1 fruit fly cellular context compared by ENCODE assay signal in genomic region chrX:12242375-12242774, dm6.
A peak's percentile ranks its signal among the peaks of the same experiment; 100 is the strongest.
TF ChIP-seq lines count a peak whose summit lies in the region.

No protein-coding gene starts in this region.

TF ChIP-seq in whole organism, embryonic, 481 proteins besides CTCF, POLR2A, EP300 and RAD21 (continued from another document):
- no peak for TF ChIP-seq Lim3 (GFP tag; IDR thresholded peaks at IDR 0.05; lab: Robert Waterston, UW)
- TF ChIP-seq Sin3A (optimal IDR thresholded peaks at IDR 0.05; lab: Kevin White, UChicago), result no peak
- peak; percentile 64 for TF ChIP-seq sisA (GFP tag; IDR thresholded peaks at IDR 0.05; lab: Robert Waterston, UW)
- TF ChIP-seq bab2 (GFP tag; optimal IDR thresholded peaks at IDR 0.05; lab: Kevin White, UChicago), result no peak
- TF ChIP-seq Gsc (GFP tag; IDR thresholded peaks at IDR 0.05; lab: Robert Waterston, UW), result no peak
- TF ChIP-seq CG34422 (GFP tag; IDR thresholded peaks at IDR 0.05; lab: Robert Waterston, UW), result peak; percentile 43; the same call in 2 of the 3 replicates
- peak; percentile 13 for TF ChIP-seq Deaf1 (tag; optimal IDR thresholded peaks at IDR 0.05; lab: Kevin White, UChicago)
- peak; percentile 66 for TF ChIP-seq Oli (tag; optimal IDR thresholded peaks at IDR 0.05; lab: Kevin White, UChicago)
- 0 out of 2 replicates have a peak, but pooled peaks have one; percentile 20 for TF ChIP-seq CG14441 (GFP tag; IDR thresholded peaks at IDR 0.05; lab: Robert Waterston, UW)
- TF ChIP-seq CG9727 (GFP tag; optimal IDR thresholded peaks at IDR 0.05; lab: Kevin White, UChicago), result peak; percentile 32
- peak; percentile 8 for TF ChIP-seq CG4707 (GFP tag; optimal IDR thresholded peaks at IDR 0.05; lab: Kevin White, UChicago)
